Fruit fly (Drosophila melanogaster): ENCODE data around the gene Synd.

DNA sequence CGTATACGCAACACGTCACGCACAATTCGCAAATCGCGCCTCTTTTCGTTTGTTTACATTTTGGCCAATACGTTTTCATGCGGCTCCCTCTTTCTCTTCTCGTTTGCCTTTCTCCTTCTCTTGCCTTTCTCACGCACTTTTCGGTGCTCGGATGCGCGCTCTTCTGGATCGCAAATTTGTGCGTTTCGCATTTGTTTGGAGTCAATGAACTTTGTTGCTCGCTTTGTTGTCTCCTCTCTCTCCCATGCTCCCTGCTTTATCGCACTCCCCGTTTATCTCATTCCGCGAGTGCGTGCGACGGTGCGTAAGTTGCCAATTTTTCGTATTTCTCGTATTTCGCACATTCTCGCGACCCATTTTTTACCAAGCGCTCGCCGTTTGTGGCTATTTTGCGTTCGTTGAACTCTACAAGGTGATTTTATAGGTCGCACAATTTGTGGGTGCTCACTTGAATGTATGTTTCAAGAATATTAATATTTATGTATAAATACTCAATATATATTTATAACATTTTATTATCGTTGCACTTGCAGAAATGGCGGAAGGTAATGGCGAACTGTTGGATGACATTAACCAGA is 41.3 kb upstream of the Synd start:
- TF ChIP-seq N (GFP tag; optimal IDR thresholded peaks at IDR 0.05) (no peak), usp (GFP tag; optimal IDR thresholded peaks at IDR 0.05) (no peak), dl (GFP tag; optimal IDR thresholded peaks at IDR 0.05; ENCODE audit: insufficient read depth in 1 of 2, partially characterized antibody in 2 of 2) (no peak), Sp1 (GFP tag; optimal IDR thresholded peaks at IDR 0.05) (no peak)
